Fruit fly (Drosophila melanogaster): ENCODE data around the gene Irk3.

Gene Irk3

dm6 chr2L:18695404-18695804, 18.1 kb downstream of the Irk3 start, which contains the start of the genes CG10383 and CG10338 (continued):
- TF ChIP-seq vfl (GFP tag; optimal IDR thresholded peaks at IDR 0.05) (peak; percentile 80), luna (GFP tag; optimal IDR thresholded peaks at IDR 0.05) (peak; percentile 49), psq (GFP tag; optimal IDR thresholded peaks at IDR 0.05) (peak; percentile 62), Poxn (GFP tag; IDR thresholded peaks at IDR 0.05) (peak; percentile 12; the same call in 1 of the 2 replicates), CG18599 (GFP tag; optimal IDR thresholded peaks at IDR 0.05) (peak; percentile 92), CG4707 (GFP tag; optimal IDR thresholded peaks at IDR 0.05) (no peak), Hey (tag; optimal IDR thresholded peaks at IDR 0.05) (no peak), D19A (tag; optimal IDR thresholded peaks at IDR 0.05) (peak; percentile 51), Bgb (GFP tag; IDR thresholded peaks at IDR 0.05; ENCODE audit: partially characterized antibody) (no peak), TFAM (GFP tag; optimal IDR thresholded peaks at IDR 0.05) (no peak), Vsx1 (GFP tag; optimal IDR thresholded peaks at IDR 0.05) (peak; percentile 60), CHES-1-like (GFP tag; optimal IDR thresholded peaks at IDR 0.05) (peak; percentile 93), CG32532 (GFP tag; IDR thresholded peaks at IDR 0.05) (peak; percentile 94), CG3847 (GFP tag; IDR thresholded peaks at IDR 0.05) (peak; percentile 86), cad (GFP tag; optimal IDR thresholded peaks at IDR 0.05) (no peak), pb (GFP tag; optimal IDR thresholded peaks at IDR 0.05) (peak; percentile 73), eve (GFP tag; optimal IDR thresholded peaks at IDR 0.05) (no peak), CG31388 (GFP tag; optimal IDR thresholded peaks at IDR 0.05) (peak; percentile 46), Xbp1 (GFP tag; optimal IDR thresholded peaks at IDR 0.05) (peak; percentile 93), sens (GFP tag) (peak; percentile 96), Fer1 (GFP tag; optimal IDR thresholded peaks at IDR 0.05) (peak; percentile 81), Atf6 (GFP tag; IDR thresholded peaks at IDR 0.05) (peak; percentile 88), gcm2 (GFP tag; optimal IDR thresholded peaks at IDR 0.05) (peak; percentile 71), Hmx (GFP tag; optimal IDR thresholded peaks at IDR 0.05) (peak; percentile 66), pan (optimal IDR thresholded peaks at IDR 0.05) (no peak), pan (GFP tag; optimal IDR thresholded peaks at IDR 0.05 in 1 of 2, IDR thresholded peaks at IDR 0.05 in 1 of 2) (peak in 1 of 2 experiments; percentile 94), Nf-YB (GFP tag; optimal IDR thresholded peaks at IDR 0.05) (peak; percentile 56), ara (GFP tag; IDR thresholded peaks at IDR 0.05) (peak; percentile 81), pros (GFP tag; optimal IDR thresholded peaks at IDR 0.05) (no peak), Abd-B (GFP tag; optimal IDR thresholded peaks at IDR 0.05) (peak; percentile 80), Elba2 (GFP tag; optimal IDR thresholded peaks at IDR 0.05) (peak; percentile 48), fu2 (GFP tag; optimal IDR thresholded peaks at IDR 0.05) (peak; percentile 83), CG1647 (GFP tag; optimal IDR thresholded peaks at IDR 0.05) (peak; percentile 76), Eip74EF (GFP tag; optimal IDR thresholded peaks at IDR 0.05) (peak in 1 of 2 experiments; percentile 63), sug (tag; optimal IDR thresholded peaks at IDR 0.05) (peak; percentile 83), CG15269 (tag; optimal IDR thresholded peaks at IDR 0.05) (peak; percentile 76), CG17912 (GFP tag; optimal IDR thresholded peaks at IDR 0.05) (no peak), Pdp1 (GFP tag; optimal IDR thresholded peaks at IDR 0.05) (peak; percentile 86 to 89), CG12299 (tag; optimal IDR thresholded peaks at IDR 0.05) (peak; percentile 76), repo (GFP tag; optimal IDR thresholded peaks at IDR 0.05) (peak; percentile 74), CG31224 (GFP tag; IDR thresholded peaks at IDR 0.05) (peak; percentile 76), CG17361 (GFP tag; IDR thresholded peaks at IDR 0.05) (peak; percentile 65; the same call in 2 of the 3 replicates), bigmax (GFP tag; optimal IDR thresholded peaks at IDR 0.05) (no peak), yki (optimal IDR thresholded peaks at IDR 0.05) (peak; percentile 76), caup (GFP tag; optimal IDR thresholded peaks at IDR 0.05; ENCODE audit: severe bottlenecking) (peak; percentile 77), CG15696 (tag; optimal IDR thresholded peaks at IDR 0.05) (peak; percentile 20), Ptx1 (GFP tag; IDR thresholded peaks at IDR 0.05) (peak; percentile 90), CG14965 (GFP tag; optimal IDR thresholded peaks at IDR 0.05; ENCODE audit: borderline replicate concordance) (peak; percentile 28), CG17385 (GFP tag; optimal IDR thresholded peaks at IDR 0.05) (peak; percentile 82), cg (GFP tag; optimal IDR thresholded peaks at IDR 0.05) (no peak), CG10366 (GFP tag; IDR thresholded peaks at IDR 0.05) (peak; percentile 89)

All from whole organism, embryonic.